Worm (Caenorhabditis elegans): Measurements from ENCODE around the gene B0222.1.

DNA sequence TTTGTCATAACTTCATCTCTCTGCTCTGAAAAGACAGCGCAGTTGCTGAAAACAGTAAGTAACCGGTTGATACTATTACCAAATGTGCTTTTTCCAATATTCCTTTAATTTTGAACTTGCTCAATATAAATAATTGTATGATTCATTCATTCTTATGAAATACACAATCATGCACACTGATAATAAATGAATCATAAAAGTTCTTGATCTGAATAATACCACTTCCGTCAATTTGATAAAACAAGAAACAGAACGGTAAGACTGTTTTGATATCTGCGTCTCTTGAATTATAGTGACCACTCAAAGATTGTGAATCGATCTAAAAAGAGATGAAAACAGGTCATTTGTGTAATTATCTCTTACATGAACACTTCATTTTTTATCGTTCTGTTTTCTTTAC lies 7.7 kb upstream of the B0222.1 start, which contains the start of gene F21C10.4:
- TF ChIP-seq pqm-1 (tag; optimal IDR thresholded peaks at IDR 0.05) (no peak), sptf-1 (tag; optimal IDR thresholded peaks at IDR 0.05) (no peak), nhr-28 (tag; optimal IDR thresholded peaks at IDR 0.05) (no peak), ztf-4 (tag; optimal IDR thresholded peaks at IDR 0.05) (no peak), snpc-4 (tag; optimal IDR thresholded peaks at IDR 0.05) (no peak), zag-1 (tag; optimal IDR thresholded peaks at IDR 0.05) (no peak), mep-1 (tag; optimal IDR thresholded peaks at IDR 0.05) (no peak), nhr-76 (tag; optimal IDR thresholded peaks at IDR 0.05) (no peak), zip-4 (GFP tag; optimal IDR thresholded peaks at IDR 0.05) (no peak), ama-1 (optimal IDR thresholded peaks at IDR 0.05) (no peak), lin-39 (tag; optimal IDR thresholded peaks at IDR 0.05) (no peak), grh-1 (GFP tag; IDR thresholded peaks at IDR 0.05) (no peak), lin-35 (GFP tag; optimal IDR thresholded peaks at IDR 0.05) (no peak)
